Fruit fly (Drosophila melanogaster): Measurements from ENCODE around the gene CG13712.

- peak; percentile 1 for TF ChIP-seq cyc (GFP tag; optimal IDR thresholded peaks at IDR 0.05)
- peak; percentile 54 for TF ChIP-seq OdsH (GFP tag; optimal IDR thresholded peaks at IDR 0.05)
- TF ChIP-seq fd59A (GFP tag; optimal IDR thresholded peaks at IDR 0.05): peak; percentile 31
- TF ChIP-seq pdm3 (GFP tag; optimal IDR thresholded peaks at IDR 0.05): peak; percentile 35
- TF ChIP-seq salr (GFP tag; optimal IDR thresholded peaks at IDR 0.05): peak; percentile 22 to 28
- TF ChIP-seq Met (GFP tag; optimal IDR thresholded peaks at IDR 0.05): no peak
- peak; percentile 57 for TF ChIP-seq spab (GFP tag; optimal IDR thresholded peaks at IDR 0.05)
- TF ChIP-seq CG8632 (GFP tag; optimal IDR thresholded peaks at IDR 0.05): peak; percentile 23
- TF ChIP-seq ss (GFP tag; optimal IDR thresholded peaks at IDR 0.05): peak; percentile 9 to 45
- peak; percentile 87 for TF ChIP-seq Eip78C (GFP tag)
- TF ChIP-seq CG16779 (tag; optimal IDR thresholded peaks at IDR 0.05): no peak
- no peak for TF ChIP-seq Hr39 (GFP tag; optimal IDR thresholded peaks at IDR 0.05)
Measured at dm6 chr3L:4749126-4749525, 39.4 kb upstream of the CG13712 start.

Measured in whole organism, prepupa.